Worm (Caenorhabditis elegans) whole organism, young adult: ENCODE data around the gene F11G11.15.
"Not testable (repeated sequence)": the region's sequence is repeated elsewhere in the genome, so short reads cannot be mapped to it uniquely, and the experiment has no call there.

Source experiments
- B0336.3 ChIP-seq: fragments of 200-800 bp; sonication (Bioruptor generic); IDR thresholded peaks from 2 replicates; pipeline ENCODE4 v1.3.6; 2022; ENCODE audit warnings: missing genetic modification characterization, missing compliant biosample characterization
- F33H1.4 ChIP-seq: fragments of 200-800 bp; sonication (Bioruptor generic); IDR thresholded peaks from 2 replicates; pipeline ENCODE4 v1.3.6; 2022; ENCODE audit warnings: missing genetic modification reagents, missing genetic modification characterization, missing compliant biosample characterization
- akir-1 ChIP-seq: fragments of 200-800 bp; sonication (Bioruptor generic); optimal IDR thresholded peaks from 2 replicates; lab custom pipeline; 2018; ENCODE audit warnings: mild to moderate bottlenecking, missing genetic modification characterization, moderate library complexity, missing compliant biosample characterization
- cebp-1 ChIP-seq, 2 experiments: fragments of 200-800 bp in 1 of 2; sonication (Bioruptor generic) in 1 of 2; sonication (generic microtip) in 1 of 2; IDR thresholded peaks in 1 of 2; optimal IDR thresholded peaks in 1 of 2; 2 replicates each; pipeline versions ENCODE4 v1.3.6 to Lab custom; 2017 to 2022; ENCODE audit warnings: missing compliant biosample characterization in 2 of 2, missing genetic modification characterization in 2 of 2, mild to moderate bottlenecking in 1 of 2, missing genetic modification reagents in 1 of 2, moderate library complexity in 1 of 2
- efl-1 ChIP-seq: fragments of 150-350 bp; optimal IDR thresholded peaks from 2 replicates; lab custom pipeline; 2014; ENCODE audit warnings: missing biosample characterization, missing genetic modification reagents, missing genetic modification characterization
- ets-4 ChIP-seq: fragments of 200-800 bp; sonication (Bioruptor generic); optimal IDR thresholded peaks from 2 replicates; lab custom pipeline; 2018; ENCODE audit warnings: mild to moderate bottlenecking, missing genetic modification characterization, missing compliant biosample characterization
- hlh-26 ChIP-seq: fragments of 200-800 bp; sonication (Bioruptor generic); conservative IDR thresholded peaks from 2 replicates; pipeline ENCODE4 v1.3.6; 2022; ENCODE audit warnings: missing genetic modification reagents, missing genetic modification characterization, missing compliant biosample characterization
- lag-1 ChIP-seq: fragments of 200-800 bp; sonication (Bioruptor generic); IDR thresholded peaks from 2 replicates; pipeline ENCODE4 v1.3.6; 2022; ENCODE audit warnings: missing genetic modification reagents, missing genetic modification characterization, missing compliant biosample characterization
- lsy-27 ChIP-seq: sonication (generic microtip); optimal IDR thresholded peaks from 2 replicates; lab custom pipeline; 2017; ENCODE audit warnings: missing genetic modification characterization, mild to moderate bottlenecking, missing compliant biosample characterization, antibody characterized with exemption, missing genotype, borderline replicate concordance; ENCODE audit not compliant: insufficient read depth
- sdz-38 ChIP-seq: sonication (generic microtip); optimal IDR thresholded peaks from 2 replicates; lab custom pipeline; 2016; ENCODE audit warnings: missing genotype, missing genetic modification characterization, missing compliant biosample characterization
- snpc-1.1 ChIP-seq: sonication (generic microtip); optimal IDR thresholded peaks from 2 replicates; lab custom pipeline; 2017; ENCODE audit warnings: missing genetic modification characterization, mild to moderate bottlenecking, missing compliant biosample characterization, antibody characterized with exemption, moderate library complexity, missing genotype, missing genetic modification reagents; ENCODE audit not compliant: insufficient read depth
- snpc-3.4 ChIP-seq: sonication (generic microtip); optimal IDR thresholded peaks from 2 replicates; lab custom pipeline; 2017; ENCODE audit warnings: missing genetic modification characterization, mild to moderate bottlenecking, missing compliant biosample characterization, antibody characterized with exemption, moderate library complexity, missing genotype, missing genetic modification reagents
- sptf-2 ChIP-seq: fragments of 200-800 bp; sonication (Bioruptor generic); optimal IDR thresholded peaks from 2 replicates; lab custom pipeline; 2018; ENCODE audit warnings: mild to moderate bottlenecking, missing genetic modification characterization, missing compliant biosample characterization
- unc-62 ChIP-seq: fragments of 150-350 bp; optimal IDR thresholded peaks from 2 replicates; lab custom pipeline; 2014; ENCODE audit warnings: missing biosample characterization, missing genetic modification reagents, missing genetic modification characterization

DNA sequence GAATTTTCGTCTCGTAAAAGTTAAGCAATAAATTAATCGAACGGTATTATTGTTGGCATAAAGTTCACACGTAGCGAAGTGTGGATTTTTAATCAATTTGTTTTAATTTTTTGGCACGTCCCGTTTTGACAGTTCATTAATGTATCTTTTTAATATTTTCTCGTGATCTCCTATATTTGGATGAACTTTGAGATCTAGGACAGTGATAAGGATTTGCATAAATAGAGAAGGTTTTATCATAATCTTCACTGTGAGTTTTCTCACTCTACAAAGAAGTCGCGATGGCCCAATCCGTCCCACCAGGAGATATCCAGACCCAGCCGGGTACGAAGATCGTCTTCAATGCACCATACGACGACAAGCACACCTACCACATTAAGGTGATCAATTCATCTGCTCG is 49.5 kb upstream of the F11G11.15 start, which contains the start of the genes C33F10.8 and msp-40:
- not testable (repeated sequence) for TF ChIP-seq akir-1; F33H1.4; snpc-3.4; snpc-1.1; lag-1 (GFP tag; lab: Robert Waterston, UW); unc-62 (GFP tag; lab: Kevin White, UChicago); B0336.3 (GFP tag; lab: Robert Waterston, UW); sdz-38 (tag; lab: Kevin White, UChicago); cebp-1 (GFP tag; IDR thresholded peaks at IDR 0.05; lab: Robert Waterston, UW); cebp-1 (tag; optimal IDR thresholded peaks at IDR 0.05; lab: Kevin White, UChicago); sptf-2 (GFP tag; lab: Kevin White, UChicago); lsy-27 (tag; lab: Kevin White, UChicago); hlh-26 (GFP tag; lab: Robert Waterston, UW); efl-1 (GFP tag; lab: Kevin White, UChicago); ets-4
